In the genomic region with DNA sequence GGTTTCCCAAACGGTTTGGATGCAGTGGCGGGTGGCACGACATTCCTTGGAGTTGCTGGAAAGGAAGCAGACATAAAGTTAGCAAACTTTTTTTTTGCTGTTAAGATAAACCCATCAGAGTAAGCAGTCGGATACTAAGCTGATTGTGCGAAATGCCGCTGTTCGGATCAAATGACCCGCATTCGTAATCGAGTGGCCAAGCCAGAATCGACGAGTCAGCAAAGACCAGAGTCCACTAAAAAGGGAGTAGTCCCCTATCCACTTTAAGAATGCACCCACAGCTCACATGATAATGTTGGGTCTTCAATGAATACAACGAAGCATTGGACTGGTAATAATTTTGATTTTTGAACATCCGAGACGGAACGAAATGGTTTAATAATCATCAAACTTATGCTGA, we compare ENCODE assay signal across 3 fruit fly cellular contexts.
TF ChIP-seq lines count a peak whose summit lies in the region.

No protein-coding gene starts in this region.

- TF ChIP-seq CTCF in whole organism, embryonic (GFP tag; optimal IDR thresholded peaks at IDR 0.05; lab: Kevin White, UChicago) = no peak

TF ChIP-seq in whole organism, adult, 20 proteins besides CTCF, POLR2A, EP300 and RAD21:
- TF ChIP-seq tj (GFP tag; optimal IDR thresholded peaks at IDR 0.05; lab: Kevin White, UChicago) (peak; percentile 96), Hr96 (GFP tag; optimal IDR thresholded peaks at IDR 0.05; lab: Kevin White, UChicago) (no peak), kay (GFP tag; lab: Kevin White, UChicago; ENCODE audit: borderline replicate concordance) (no peak), CG11617 (GFP tag; optimal IDR thresholded peaks at IDR 0.05; lab: Kevin White, UChicago) (no peak), cnc (optimal IDR thresholded peaks at IDR 0.05; lab: Kevin White, UChicago) (no peak), CG1620 (GFP tag; optimal IDR thresholded peaks at IDR 0.05; lab: Kevin White, UChicago) (no peak), pad (GFP tag; optimal IDR thresholded peaks at IDR 0.05; lab: Kevin White, UChicago) (no peak), cic (GFP tag; optimal IDR thresholded peaks at IDR 0.05; lab: Kevin White, UChicago) (no peak)
TF ChIP-seq in whole organism, adult: peak in this region for 1.

TF ChIP-seq in whole organism, embryonic, 481 proteins besides CTCF, POLR2A, EP300 and RAD21:
- TF ChIP-seq Opbp (GFP tag; IDR thresholded peaks at IDR 0.05; lab: Robert Waterston, UW; ENCODE audit: partially characterized antibody) (no peak), ap (GFP tag; IDR thresholded peaks at IDR 0.05; lab: Robert Waterston, UW) (no peak), CG3847 (GFP tag; IDR thresholded peaks at IDR 0.05; lab: Robert Waterston, UW) (no peak), gem (tag; optimal IDR thresholded peaks at IDR 0.05; lab: Kevin White, UChicago) (no peak), ken (GFP tag; IDR thresholded peaks at IDR 0.05; lab: Robert Waterston, UW) (no peak), Atf6 (GFP tag; IDR thresholded peaks at IDR 0.05; lab: Robert Waterston, UW) (no peak), gcm (GFP tag; optimal IDR thresholded peaks at IDR 0.05; lab: Kevin White, UChicago) (peak; percentile 15), pum (GFP tag; optimal IDR thresholded peaks at IDR 0.05; lab: Kevin White, UChicago) (no peak)

TF ChIP-seq in whole organism, prepupa, 60 proteins besides CTCF, POLR2A, EP300 and RAD21:
- TF ChIP-seq fd85E (GFP tag; optimal IDR thresholded peaks at IDR 0.05; lab: Kevin White, UChicago) (no peak), svp (GFP tag; lab: Kevin White, UChicago) (peak; percentile 43), spab (GFP tag; optimal IDR thresholded peaks at IDR 0.05; lab: Kevin White, UChicago) (no peak)
